Fruit fly (Drosophila melanogaster): Measurements from ENCODE around the gene nrv2.

The nrv2 gene

dm6 chr2L:6787029-6787972 is 11.4 kb downstream of the nrv2 start (continued):
- peak; percentile 88 for TF ChIP-seq unpg (GFP tag; optimal IDR thresholded peaks at IDR 0.05)
- peak; percentile 95 for TF ChIP-seq Dad (GFP tag; optimal IDR thresholded peaks at IDR 0.05)
- peak; percentile 68 for TF ChIP-seq sim (GFP tag; IDR thresholded peaks at IDR 0.05)
- TF ChIP-seq Lhr (GFP tag; optimal IDR thresholded peaks at IDR 0.05), result peak; percentile 82
- peak; percentile 86 for TF ChIP-seq CG32532 (GFP tag; IDR thresholded peaks at IDR 0.05)
- TF ChIP-seq CG11093 (GFP tag; IDR thresholded peaks at IDR 0.05), result peak; percentile 81
- peak; percentile 81 for TF ChIP-seq Vsx1 (GFP tag; optimal IDR thresholded peaks at IDR 0.05)
- peak; percentile 92 for TF ChIP-seq kni (GFP tag; optimal IDR thresholded peaks at IDR 0.05)
- peak; percentile 93 for TF ChIP-seq cg (GFP tag; optimal IDR thresholded peaks at IDR 0.05)
- peak; percentile 94 for TF ChIP-seq Chrac-16 (GFP tag; optimal IDR thresholded peaks at IDR 0.05)
- TF ChIP-seq CG1832 (GFP tag; optimal IDR thresholded peaks at IDR 0.05), result no peak
- TF ChIP-seq jing (GFP tag; optimal IDR thresholded peaks at IDR 0.05), result peak; percentile 93
- peak; percentile 84 for TF ChIP-seq Nf-YB (GFP tag; optimal IDR thresholded peaks at IDR 0.05)
- peak; percentile 78 for TF ChIP-seq ara (GFP tag; IDR thresholded peaks at IDR 0.05)
- TF ChIP-seq Dll (GFP tag; IDR thresholded peaks at IDR 0.05; ENCODE audit: partially characterized antibody), result 0 out of 4 replicates have a peak, but pooled peaks have one; percentile 45
- peak; percentile 88 for TF ChIP-seq CG31388 (GFP tag; optimal IDR thresholded peaks at IDR 0.05)
- peak; percentile 81 for TF ChIP-seq schlank (tag; optimal IDR thresholded peaks at IDR 0.05)
- TF ChIP-seq Spps (tag; optimal IDR thresholded peaks at IDR 0.05), result peak; percentile 78
- TF ChIP-seq Ets97D (GFP tag; optimal IDR thresholded peaks at IDR 0.05), result peak; percentile 77
- TF ChIP-seq CTCF (GFP tag; optimal IDR thresholded peaks at IDR 0.05), result peak; percentile 58
- TF ChIP-seq CG34422 (GFP tag; IDR thresholded peaks at IDR 0.05), result peak; percentile 83
- TF ChIP-seq CG13123 (GFP tag; optimal IDR thresholded peaks at IDR 0.05), result peak; percentile 90
- peak; percentile 43 for TF ChIP-seq MTF-1 (GFP tag; optimal IDR thresholded peaks at IDR 0.05; ENCODE audit: borderline replicate concordance)
- peak; percentile 95 for TF ChIP-seq NfI (GFP tag; optimal IDR thresholded peaks at IDR 0.05)
- TF ChIP-seq ems (GFP tag; optimal IDR thresholded peaks at IDR 0.05), result peak; percentile 94
- peak; percentile 95 for TF ChIP-seq abd-A (tag; optimal IDR thresholded peaks at IDR 0.05)
- peak; percentile 89 for TF ChIP-seq E2f1 (GFP tag; IDR thresholded peaks at IDR 0.05)
- TF ChIP-seq ttk (GFP tag; IDR thresholded peaks at IDR 0.05), result peak; percentile 74
- peak; percentile 54 for TF ChIP-seq CG17912 (GFP tag; optimal IDR thresholded peaks at IDR 0.05)
- peak; percentile 96 for TF ChIP-seq grau (tag; optimal IDR thresholded peaks at IDR 0.05)
- TF ChIP-seq wor (GFP tag; IDR thresholded peaks at IDR 0.05), result peak; percentile 86
- peak; percentile 88 for TF ChIP-seq trh (GFP tag; optimal IDR thresholded peaks at IDR 0.05)
- peak; percentile 92 for TF ChIP-seq CG16815 (GFP tag; optimal IDR thresholded peaks at IDR 0.05)
- peak; percentile 93 for TF ChIP-seq CG13296 (GFP tag; optimal IDR thresholded peaks at IDR 0.05)
- TF ChIP-seq sisA (GFP tag; IDR thresholded peaks at IDR 0.05), result peak; percentile 90
- peak; percentile 62 for TF ChIP-seq CG31365 (tag; optimal IDR thresholded peaks at IDR 0.05)
- TF ChIP-seq gsb (GFP tag; IDR thresholded peaks at IDR 0.05), result peak; percentile 83
- peak; percentile 91 for TF ChIP-seq Gug (GFP tag; IDR thresholded peaks at IDR 0.05)
- TF ChIP-seq bsh (GFP tag; optimal IDR thresholded peaks at IDR 0.05), result peak; percentile 91 to 92
- peak; percentile 88 for TF ChIP-seq Fer3 (tag; optimal IDR thresholded peaks at IDR 0.05)
- TF ChIP-seq gro (GFP tag; optimal IDR thresholded peaks at IDR 0.05), result peak; percentile 96
- TF ChIP-seq rib (GFP tag; IDR thresholded peaks at IDR 0.05), result peak; percentile 62
- peak; percentile 99 for TF ChIP-seq CoRest (tag; optimal IDR thresholded peaks at IDR 0.05)
- TF ChIP-seq fd102C (GFP tag; optimal IDR thresholded peaks at IDR 0.05), result no peak
- TF ChIP-seq CG14441 (GFP tag; IDR thresholded peaks at IDR 0.05), result peak; percentile 81
- TF ChIP-seq pho (GFP tag; optimal IDR thresholded peaks at IDR 0.05), result peak; percentile 97
- TF ChIP-seq CG3281 (GFP tag; optimal IDR thresholded peaks at IDR 0.05), result peak; percentile 97
- TF ChIP-seq bcd (GFP tag; optimal IDR thresholded peaks at IDR 0.05), result peak; percentile 97
- TF ChIP-seq BtbVII (GFP tag; optimal IDR thresholded peaks at IDR 0.05), result peak; percentile 95
